Worm (Caenorhabditis elegans) whole organism, young adult: ENCODE measurements around the gene Y69E1A.4.

Experiments used
- B0035.1 ChIP-seq: sonication (generic microtip); optimal IDR thresholded peaks from 2 replicates; lab custom pipeline; 2016; ENCODE audit warnings: missing genetic modification characterization, mild to moderate bottlenecking, missing compliant biosample characterization, missing genotype, missing genetic modification reagents
- B0336.3 ChIP-seq: fragments of 200-800 bp; sonication (Bioruptor generic); IDR thresholded peaks from 2 replicates; pipeline ENCODE4 v1.3.6; 2022; ENCODE audit warnings: missing genetic modification characterization, missing compliant biosample characterization
- F23B12.7 ChIP-seq: sonication (generic microtip); optimal IDR thresholded peaks from 2 replicates; lab custom pipeline; 2017; ENCODE audit warnings: missing genetic modification characterization, mild to moderate bottlenecking, missing compliant biosample characterization, antibody characterized with exemption, moderate library complexity; ENCODE audit not compliant: insufficient read depth
- F33H1.4 ChIP-seq: fragments of 200-800 bp; sonication (Bioruptor generic); IDR thresholded peaks from 2 replicates; pipeline ENCODE4 v1.3.6; 2022; ENCODE audit warnings: missing genetic modification reagents, missing genetic modification characterization, missing compliant biosample characterization
- F39B2.1 ChIP-seq: fragments of 200-800 bp; sonication (Bioruptor generic); IDR thresholded peaks from 2 replicates; pipeline ENCODE4 v1.3.6; 2022; ENCODE audit warnings: missing genetic modification reagents, missing genetic modification characterization, missing compliant biosample characterization
- K11D2.4 ChIP-seq: fragments of 200-800 bp; sonication (Bioruptor generic); IDR thresholded peaks from 2 replicates; pipeline ENCODE4 v1.3.6; 2022; ENCODE audit warnings: missing genetic modification reagents, missing genetic modification characterization, missing compliant biosample characterization
- T26A5.8 ChIP-seq: sonication (generic microtip); optimal IDR thresholded peaks from 2 replicates; lab custom pipeline; 2016; ENCODE audit warnings: missing genetic modification characterization, missing compliant biosample characterization
- Y53F4B.3 ChIP-seq: fragments of 200-800 bp; sonication (Bioruptor generic); IDR thresholded peaks from 2 replicates; pipeline ENCODE4 v1.3.6; 2022; ENCODE audit warnings: missing genetic modification reagents, missing genetic modification characterization, missing compliant biosample characterization
- Y53G8AR.9 ChIP-seq: fragments of 200-800 bp; sonication (Bioruptor generic); conservative IDR thresholded peaks from 2 replicates; pipeline ENCODE4 v1.3.6; 2022; ENCODE audit warnings: missing genetic modification reagents, missing genetic modification characterization, missing compliant biosample characterization
- Y56A3A.18 ChIP-seq: fragments of 200-800 bp; sonication (Bioruptor generic); IDR thresholded peaks from 2 replicates; pipeline ENCODE4 v1.3.6; 2022; ENCODE audit warnings: missing genetic modification reagents, missing genetic modification characterization, missing compliant biosample characterization
- Y67H2A.10 ChIP-seq: fragments of 200-800 bp; sonication (Bioruptor generic); conservative IDR thresholded peaks from 2 replicates; pipeline ENCODE4 v1.3.6; 2022; ENCODE audit warnings: missing genetic modification reagents, missing genetic modification characterization, missing compliant biosample characterization
- Y79H2A.3 ChIP-seq: fragments of 200-800 bp; sonication (Bioruptor generic); conservative IDR thresholded peaks from 2 replicates; pipeline ENCODE4 v1.3.6; 2022; ENCODE audit warnings: missing genetic modification reagents, missing genetic modification characterization, missing compliant biosample characterization
- ZK185.1 ChIP-seq: sonication (generic microtip); optimal IDR thresholded peaks from 2 replicates; lab custom pipeline; 2016; ENCODE audit warnings: mild to moderate bottlenecking, missing genetic modification characterization, missing compliant biosample characterization; ENCODE audit not compliant: poor library complexity, severe bottlenecking
- aptf-2 ChIP-seq: fragments of 200-800 bp; sonication (Bioruptor generic); conservative IDR thresholded peaks from 2 replicates; pipeline ENCODE4 v1.3.6; 2022; ENCODE audit warnings: missing genetic modification reagents, missing genetic modification characterization, missing compliant biosample characterization
- atf-7 ChIP-seq: sonication (generic microtip); optimal IDR thresholded peaks from 2 replicates; lab custom pipeline; 2017; ENCODE audit warnings: mild to moderate bottlenecking, missing genetic modification characterization, missing compliant biosample characterization
- bed-1 ChIP-seq: fragments of 200-800 bp; sonication (Bioruptor generic); IDR thresholded peaks from 2 replicates; pipeline ENCODE4 v1.3.6; 2022; ENCODE audit warnings: missing genetic modification reagents, missing genetic modification characterization, missing compliant biosample characterization
- bed-2 ChIP-seq: fragments of 200-800 bp; sonication (Bioruptor generic); IDR thresholded peaks from 2 replicates; pipeline ENCODE4 v1.3.6; 2022; ENCODE audit warnings: missing genetic modification reagents, missing genetic modification characterization, missing compliant biosample characterization
- chd-7 ChIP-seq: sonication (generic microtip); optimal IDR thresholded peaks from 2 replicates; lab custom pipeline; 2016; ENCODE audit warnings: mild to moderate bottlenecking, missing genetic modification characterization, moderate library complexity, missing compliant biosample characterization
- dpl-1 ChIP-seq: fragments of 150-350 bp; optimal IDR thresholded peaks from 2 replicates; lab custom pipeline; 2014; ENCODE audit warnings: missing biosample characterization, missing genetic modification reagents, missing genetic modification characterization
- egl-44 ChIP-seq: fragments of 200-800 bp; sonication (Bioruptor generic); IDR thresholded peaks from 2 replicates; pipeline ENCODE4 v1.3.6; 2022; ENCODE audit warnings: missing genetic modification reagents, missing genetic modification characterization, missing compliant biosample characterization
- egrh-3 ChIP-seq: fragments of 200-800 bp; sonication (Bioruptor generic); IDR thresholded peaks from 2 replicates; pipeline ENCODE4 v1.3.6; 2022; ENCODE audit warnings: missing genetic modification reagents, missing genetic modification characterization, missing compliant biosample characterization
- ekl-4 ChIP-seq: fragments of 200-800 bp; sonication (Bioruptor generic); IDR thresholded peaks from 2 replicates; pipeline ENCODE4 v1.3.6; 2022; ENCODE audit warnings: missing genetic modification reagents, missing genetic modification characterization, missing compliant biosample characterization
- ets-4 ChIP-seq: fragments of 200-800 bp; sonication (Bioruptor generic); optimal IDR thresholded peaks from 2 replicates; lab custom pipeline; 2018; ENCODE audit warnings: mild to moderate bottlenecking, missing genetic modification characterization, missing compliant biosample characterization
- fkh-3 ChIP-seq: sonication (generic microtip); optimal IDR thresholded peaks from 2 replicates; lab custom pipeline; 2016; ENCODE audit warnings: mild to moderate bottlenecking, missing genetic modification characterization, missing compliant biosample characterization
- gei-17 ChIP-seq: fragments of 200-800 bp; sonication (Bioruptor generic); optimal IDR thresholded peaks from 2 replicates; lab custom pipeline; 2018; ENCODE audit warnings: mild to moderate bottlenecking, missing genetic modification characterization, missing compliant biosample characterization
- hlh-12 ChIP-seq: sonication (generic microtip); optimal IDR thresholded peaks from 2 replicates; lab custom pipeline; 2016; ENCODE audit warnings: missing genetic modification characterization, missing compliant biosample characterization
- hlh-26 ChIP-seq: fragments of 200-800 bp; sonication (Bioruptor generic); conservative IDR thresholded peaks from 2 replicates; pipeline ENCODE4 v1.3.6; 2022; ENCODE audit warnings: missing genetic modification reagents, missing genetic modification characterization, missing compliant biosample characterization
- lin-35 ChIP-seq, 3 experiments: fragments of 150-350 bp in 2 of 3; sonication (generic microtip) in 1 of 3; optimal IDR thresholded peaks; 2 replicates each; lab custom pipeline; 2014 to 2018; ENCODE audit warnings: missing biosample characterization in 3 of 3, missing genetic modification characterization in 3 of 3, missing genetic modification reagents in 3 of 3
- madf-6 ChIP-seq: fragments of 200-800 bp; sonication (Bioruptor generic); IDR thresholded peaks from 2 replicates; pipeline ENCODE4 v1.3.6; 2022; ENCODE audit warnings: missing genetic modification reagents, missing genetic modification characterization, missing compliant biosample characterization
- madf-8 ChIP-seq: fragments of 200-800 bp; sonication (Bioruptor generic); conservative IDR thresholded peaks from 2 replicates; pipeline ENCODE4 v1.3.6; 2022; ENCODE audit warnings: missing genetic modification reagents, missing genetic modification characterization, missing compliant biosample characterization
- mel-28 ChIP-seq: sonication (generic microtip); optimal IDR thresholded peaks from 2 replicates; lab custom pipeline; 2016; ENCODE audit warnings: borderline replicate concordance, mild to moderate bottlenecking, missing genetic modification characterization, missing compliant biosample characterization
- nfya-1 ChIP-seq: sonication (generic microtip); optimal IDR thresholded peaks from 2 replicates; lab custom pipeline; 2017; ENCODE audit warnings: antibody characterized with exemption, missing compliant biosample characterization, missing genetic modification characterization, borderline replicate concordance; ENCODE audit not compliant: insufficient read depth
- nfyb-1 ChIP-seq: fragments of 200-800 bp; sonication (Bioruptor generic); IDR thresholded peaks from 2 replicates; pipeline ENCODE4 v1.3.6; 2022; ENCODE audit warnings: missing genetic modification reagents, missing genetic modification characterization, missing compliant biosample characterization
- nhr-120 ChIP-seq: fragments of 200-800 bp; sonication (Bioruptor generic); IDR thresholded peaks from 2 replicates; pipeline ENCODE4 v1.3.6; 2022; ENCODE audit warnings: missing genetic modification characterization, missing compliant biosample characterization
- rcor-1 ChIP-seq: fragments of 200-800 bp; sonication (Bioruptor generic); IDR thresholded peaks from 2 replicates; pipeline ENCODE4 v1.3.6; 2022; ENCODE audit warnings: missing genetic modification reagents, missing genetic modification characterization, missing compliant biosample characterization
- sdz-38 ChIP-seq: sonication (generic microtip); optimal IDR thresholded peaks from 2 replicates; lab custom pipeline; 2016; ENCODE audit warnings: missing genotype, missing genetic modification characterization, missing compliant biosample characterization
- sea-2 ChIP-seq: fragments of 200-800 bp; sonication (Bioruptor generic); IDR thresholded peaks from 2 replicates; pipeline ENCODE4 v1.3.6; 2022; ENCODE audit warnings: missing genetic modification characterization, missing compliant biosample characterization
- snpc-1.1 ChIP-seq: sonication (generic microtip); optimal IDR thresholded peaks from 2 replicates; lab custom pipeline; 2017; ENCODE audit warnings: missing genetic modification characterization, mild to moderate bottlenecking, missing compliant biosample characterization, antibody characterized with exemption, moderate library complexity, missing genotype, missing genetic modification reagents; ENCODE audit not compliant: insufficient read depth
- snpc-4 ChIP-seq, 5 experiments: fragments of 150-350 bp in 1 of 5; sonication (generic microtip) in 4 of 5; optimal IDR thresholded peaks; 2 replicates each; lab custom pipeline; 2014 to 2018; ENCODE audit warnings: missing genetic modification characterization in 5 of 5, missing biosample characterization in 3 of 5, antibody characterized with exemption in 2 of 5, mild to moderate bottlenecking in 2 of 5, missing compliant biosample characterization in 2 of 5, missing genotype in 2 of 5, moderate library complexity in 2 of 5, missing genetic modification reagents in 1 of 5
- zfh-2 ChIP-seq: fragments of 200-800 bp; sonication (Bioruptor generic); conservative IDR thresholded peaks from 2 replicates; pipeline ENCODE4 v1.3.6; 2022; ENCODE audit warnings: missing genetic modification reagents, missing genetic modification characterization, missing compliant biosample characterization
- ztf-18 ChIP-seq: sonication (generic microtip); optimal IDR thresholded peaks from 2 replicates; lab custom pipeline; 2016; ENCODE audit warnings: missing genotype, mild to moderate bottlenecking, missing genetic modification characterization, missing compliant biosample characterization
- ztf-22 ChIP-seq: fragments of 200-800 bp; sonication (Bioruptor generic); optimal IDR thresholded peaks from 2 replicates; lab custom pipeline; 2018; ENCODE audit warnings: mild to moderate bottlenecking, missing genetic modification characterization, moderate library complexity, missing compliant biosample characterization
- ztf-26 ChIP-seq: sonication (generic microtip); optimal IDR thresholded peaks from 2 replicates; lab custom pipeline; 2017; ENCODE audit warnings: missing genetic modification characterization, missing compliant biosample characterization
- ztf-28 ChIP-seq: fragments of 200-800 bp; sonication (Bioruptor generic); IDR thresholded peaks from 2 replicates; pipeline ENCODE4 v1.3.6; 2022; ENCODE audit warnings: missing genetic modification reagents, missing genetic modification characterization, missing compliant biosample characterization

The Y69E1A.4 gene

DNA sequence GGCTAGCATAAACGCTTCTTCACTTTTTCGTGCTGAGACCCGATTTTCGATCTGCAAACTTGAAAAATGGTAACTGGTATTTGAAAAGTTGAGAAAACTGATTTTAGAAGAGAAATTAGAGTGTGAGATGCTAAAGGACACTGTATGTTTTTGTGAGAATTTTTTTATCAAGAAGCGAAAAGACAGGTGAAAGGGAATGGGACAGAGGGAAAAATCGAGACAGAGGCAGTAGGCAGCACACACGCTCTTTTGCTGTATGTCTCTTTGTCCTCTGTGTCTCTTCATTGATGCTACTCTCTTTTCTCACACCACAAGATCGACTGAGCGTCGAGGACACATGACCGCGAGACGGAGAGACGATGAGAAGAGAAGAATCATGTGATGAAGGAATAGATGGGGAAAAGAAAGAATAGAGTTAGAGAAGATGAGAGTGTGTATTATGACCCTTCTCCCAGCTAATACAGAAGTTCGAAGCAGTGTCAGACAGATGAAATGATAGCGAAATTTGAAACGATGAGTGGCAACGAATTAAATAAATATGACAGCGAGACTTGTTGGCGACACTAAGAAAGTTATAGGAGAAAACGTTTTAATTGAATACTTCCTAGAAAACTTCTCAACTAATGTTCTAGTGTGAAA is 19.1 kb upstream of the Y69E1A.4 start, which contains the start of gene lgg-2 (continued):
- 0 out of 2 replicates have a peak, but pooled peaks have one; percentile 9 for TF ChIP-seq madf-6 (GFP tag; lab: Robert Waterston, UW)
- no peak for TF ChIP-seq nhr-120 (GFP tag; lab: Robert Waterston, UW)
- TF ChIP-seq chd-7 (tag; lab: Kevin White, UChicago): peak; percentile 95
- TF ChIP-seq bed-1 (GFP tag; lab: Robert Waterston, UW): no peak
- TF ChIP-seq K11D2.4: peak; percentile 91
- no peak for TF ChIP-seq dpl-1 (GFP tag; lab: Kevin White, UChicago)
- peak; percentile 67; the same call in 1 of the 2 replicates for TF ChIP-seq B0336.3 (GFP tag; lab: Robert Waterston, UW)
- peak; percentile 87 for TF ChIP-seq atf-7 (tag; lab: Kevin White, UChicago)
- TF ChIP-seq snpc-4 (GFP tag; optimal IDR thresholded peaks at IDR 0.05; lab: Kevin White, UChicago): no peak
- peak in 3 of 4 experiments; percentile 25 to 71 (median 67) for TF ChIP-seq snpc-4 (tag; optimal IDR thresholded peaks at IDR 0.05; lab: Kevin White, UChicago)
- TF ChIP-seq ztf-28: no peak
- peak; percentile 48 for TF ChIP-seq ets-4 (GFP tag; lab: Kevin White, UChicago)
- no peak for TF ChIP-seq Y79H2A.3 (GFP tag; lab: Robert Waterston, UW)
- TF ChIP-seq rcor-1 (GFP tag; lab: Robert Waterston, UW): peak; percentile 70
- peak; percentile 84 for TF ChIP-seq ztf-26 (tag; lab: Kevin White, UChicago)
- TF ChIP-seq ZK185.1 (tag; lab: Kevin White, UChicago): peak; percentile 69
- TF ChIP-seq Y53G8AR.9 (GFP tag; lab: Robert Waterston, UW): peak; percentile 83
- TF ChIP-seq fkh-3 (tag; lab: Kevin White, UChicago): no peak
- TF ChIP-seq egrh-3: peak; percentile 11; the same call in 1 of the 2 replicates
- TF ChIP-seq B0035.1 (tag; lab: Kevin White, UChicago): peak; percentile 35
- TF ChIP-seq lin-35 (GFP tag; optimal IDR thresholded peaks at IDR 0.05; lab: Kevin White, UChicago): peak in 2 of 3 experiments; percentile 31 to 92
- TF ChIP-seq Y67H2A.10 (GFP tag; lab: Robert Waterston, UW): peak; percentile 73
- TF ChIP-seq sdz-38 (tag; lab: Kevin White, UChicago): no peak
- no peak for TF ChIP-seq T26A5.8 (tag; lab: Kevin White, UChicago)
- peak; percentile 32 for TF ChIP-seq F33H1.4 (GFP tag; lab: Robert Waterston, UW)
- peak; percentile 81 for TF ChIP-seq ztf-18 (tag; lab: Kevin White, UChicago)
- 0 out of 2 replicates have a peak, but pooled peaks have one; percentile 61 for TF ChIP-seq egl-44 (GFP tag; lab: Robert Waterston, UW)
- TF ChIP-seq hlh-26: no peak
- peak; percentile 42; the same call in 1 of the 2 replicates for TF ChIP-seq Y56A3A.18
- TF ChIP-seq F23B12.7 (tag; lab: Kevin White, UChicago): no peak
- no peak for TF ChIP-seq aptf-2

DNA sequence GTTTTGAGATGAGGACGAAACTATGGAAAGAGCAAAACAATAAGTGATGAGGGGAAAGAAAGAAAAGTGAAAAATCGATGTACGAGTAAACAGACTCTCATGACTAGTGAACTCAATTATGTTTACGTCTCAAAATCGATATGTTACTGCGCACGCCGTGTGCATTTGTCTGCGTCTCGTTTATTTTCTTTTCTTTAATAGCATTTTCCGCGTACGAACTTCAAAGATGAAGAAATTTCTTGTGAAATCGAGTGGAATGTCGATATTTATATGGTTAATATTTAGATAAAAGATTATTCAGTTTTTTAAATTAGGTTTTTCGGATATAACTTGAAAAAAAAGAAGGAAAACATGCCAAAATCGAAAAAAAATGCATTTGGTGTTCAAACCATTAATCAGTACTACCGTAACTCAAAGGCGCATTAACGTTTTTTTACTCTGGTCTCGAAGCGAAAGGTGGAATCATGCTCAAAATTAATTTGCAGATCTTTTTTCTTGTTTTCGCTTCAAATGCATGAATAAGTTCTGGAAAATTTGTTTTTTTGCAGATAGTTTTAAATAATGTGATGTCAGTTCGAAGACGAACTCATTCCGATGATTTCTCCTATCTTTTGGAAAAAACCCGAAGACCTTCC is 18.0 kb upstream of the Y69E1A.4 start, which contains the start of gene fic-1:
fic-1 (plus strand) TSS at position 549 of the 635 bp plus-strand sequence.
- TF ChIP-seq sdz-38 (tag; lab: Kevin White, UChicago) (no peak), hlh-12 (no peak), nfyb-1 (GFP tag; lab: Robert Waterston, UW) (0 out of 2 replicates have a peak, but pooled peaks have one; percentile 41), sea-2 (GFP tag; lab: Robert Waterston, UW) (no peak), dpl-1 (GFP tag; lab: Kevin White, UChicago) (no peak), bed-2 (no peak), F39B2.1 (GFP tag; lab: Robert Waterston, UW) (no peak), snpc-1.1 (no peak), egl-44 (GFP tag; lab: Robert Waterston, UW) (no peak), ekl-4 (GFP tag; lab: Robert Waterston, UW) (no peak), B0336.3 (GFP tag; lab: Robert Waterston, UW) (no peak), Y53F4B.3 (GFP tag; lab: Robert Waterston, UW) (no peak), gei-17 (no peak), madf-6 (GFP tag; lab: Robert Waterston, UW) (peak; percentile 86), F33H1.4 (GFP tag; lab: Robert Waterston, UW) (peak; percentile 87), zfh-2 (GFP tag; lab: Robert Waterston, UW) (no peak), mel-28 (tag; lab: Kevin White, UChicago) (no peak), ztf-22 (GFP tag; lab: Kevin White, UChicago) (no peak), ztf-28 (no peak), madf-8 (GFP tag; lab: Robert Waterston, UW) (peak; percentile 61), nfya-1 (tag; lab: Kevin White, UChicago) (no peak)
